Worm (Caenorhabditis elegans): ENCODE measurements around the gene Y54G2A.28.

- TF ChIP-seq flh-1 (GFP tag; optimal IDR thresholded peaks at IDR 0.05) (no peak), mep-1 (tag; optimal IDR thresholded peaks at IDR 0.05) (no peak), pha-4 (tag; optimal IDR thresholded peaks at IDR 0.05) (no peak), mab-5 (tag; optimal IDR thresholded peaks at IDR 0.05) (no peak), nhr-2 (tag; optimal IDR thresholded peaks at IDR 0.05) (no peak), lin-32 (GFP tag; optimal IDR thresholded peaks at IDR 0.05) (no peak), ces-1 (GFP tag; optimal IDR thresholded peaks at IDR 0.05) (no peak), lin-13 (tag; optimal IDR thresholded peaks at IDR 0.05) (no peak), nhr-237 (tag; optimal IDR thresholded peaks at IDR 0.05) (no peak), snpc-4 (tag; optimal IDR thresholded peaks at IDR 0.05) (no peak), M03D4.4 (tag; optimal IDR thresholded peaks at IDR 0.05) (no peak)
Measured at ce11 chrIV:2994883-2995282, 17.3 kb downstream of the Y54G2A.28 start.
